Fruit fly (Drosophila melanogaster): ENCODE data around the gene CG13599.

The CG13599 gene

dm6 chr3R:23947002-23947401 lies 15.6 kb downstream of the CG13599 start (continued):
- peak; percentile 45 for TF ChIP-seq CG1233 (GFP tag; optimal IDR thresholded peaks at IDR 0.05)
- TF ChIP-seq CG17568 (GFP tag; optimal IDR thresholded peaks at IDR 0.05) = peak; percentile 47
- no peak for TF ChIP-seq CG10979 (tag; optimal IDR thresholded peaks at IDR 0.05)
- TF ChIP-seq ewg (GFP tag; optimal IDR thresholded peaks at IDR 0.05) = peak; percentile 1
- peak; percentile 60 for TF ChIP-seq CG15601 (tag; optimal IDR thresholded peaks at IDR 0.05)
- TF ChIP-seq CoRest (tag; optimal IDR thresholded peaks at IDR 0.05) = peak; percentile 2
- peak; percentile 18 for TF ChIP-seq CG17359 (tag; optimal IDR thresholded peaks at IDR 0.05)
- TF ChIP-seq run (tag; optimal IDR thresholded peaks at IDR 0.05) = peak; percentile 7
- peak; percentile 56 for TF ChIP-seq fd64A (GFP tag; optimal IDR thresholded peaks at IDR 0.05)
- TF ChIP-seq CG2202 (tag; optimal IDR thresholded peaks at IDR 0.05) = peak; percentile 8
- peak; percentile 10 for TF ChIP-seq Vsx1 (GFP tag; optimal IDR thresholded peaks at IDR 0.05)
- peak; percentile 19 for TF ChIP-seq CG17385 (GFP tag; optimal IDR thresholded peaks at IDR 0.05)
- peak; percentile 65 for TF ChIP-seq mirr (GFP tag; optimal IDR thresholded peaks at IDR 0.05)
- peak; percentile 29 for TF ChIP-seq CG12219 (GFP tag; optimal IDR thresholded peaks at IDR 0.05)
- 0 out of 3 replicates have a peak, but pooled peaks have one; percentile 25 for TF ChIP-seq otp (GFP tag; IDR thresholded peaks at IDR 0.05)
- no peak for TF ChIP-seq crp (GFP tag; optimal IDR thresholded peaks at IDR 0.05)
- TF ChIP-seq Asciz (GFP tag; optimal IDR thresholded peaks at IDR 0.05) = peak; percentile 68
- no peak for TF ChIP-seq CG10147 (GFP tag; optimal IDR thresholded peaks at IDR 0.05)
- peak; percentile 74 for TF ChIP-seq Med (GFP tag)
- TF ChIP-seq CG13296 (GFP tag; optimal IDR thresholded peaks at IDR 0.05) = peak; percentile 29
- TF ChIP-seq CG10543 (GFP tag; optimal IDR thresholded peaks at IDR 0.05) = peak; percentile 8
- no peak for TF ChIP-seq esg (GFP tag; conservative IDR thresholded peaks at IDR 0.05)
- TF ChIP-seq CG3847 (GFP tag; IDR thresholded peaks at IDR 0.05) = no peak
- no peak for TF ChIP-seq CG11398 (GFP tag; optimal IDR thresholded peaks at IDR 0.05)
- peak; percentile 36 for TF ChIP-seq CG12769 (tag; optimal IDR thresholded peaks at IDR 0.05)
- TF ChIP-seq CG33557 (GFP tag; optimal IDR thresholded peaks at IDR 0.05) = peak; percentile 32
- TF ChIP-seq Jarid2 (GFP tag; optimal IDR thresholded peaks at IDR 0.05) = no peak
- no peak for TF ChIP-seq stwl (tag; optimal IDR thresholded peaks at IDR 0.05)
- TF ChIP-seq exex (tag; optimal IDR thresholded peaks at IDR 0.05) = peak; percentile 8
- no peak for TF ChIP-seq D (optimal IDR thresholded peaks at IDR 0.05)
- peak; percentile 27 for TF ChIP-seq D (GFP tag; optimal IDR thresholded peaks at IDR 0.05)
- TF ChIP-seq CG14860 (GFP tag; IDR thresholded peaks at IDR 0.05; ENCODE audit: partially characterized antibody) = no peak
- peak; percentile 70 for TF ChIP-seq CG17912 (GFP tag; optimal IDR thresholded peaks at IDR 0.05)
- TF ChIP-seq CG6813 (GFP tag; optimal IDR thresholded peaks at IDR 0.05) = peak; percentile 55
- TF ChIP-seq CG12236 (GFP tag; optimal IDR thresholded peaks at IDR 0.05) = no peak
- TF ChIP-seq CG7987 (GFP tag; optimal IDR thresholded peaks at IDR 0.05) = peak; percentile 37
- peak; percentile 24 for TF ChIP-seq MTF-1 (GFP tag; optimal IDR thresholded peaks at IDR 0.05; ENCODE audit: borderline replicate concordance)
- peak; percentile 54 for TF ChIP-seq CrebB (tag; optimal IDR thresholded peaks at IDR 0.05)
- no peak for TF ChIP-seq CG16863 (GFP tag; optimal IDR thresholded peaks at IDR 0.05)
- peak; percentile 79 for TF ChIP-seq wek (GFP tag; optimal IDR thresholded peaks at IDR 0.05)
- TF ChIP-seq CG18619 (GFP tag; optimal IDR thresholded peaks at IDR 0.05) = peak; percentile 3
- peak; percentile 55 for TF ChIP-seq CG10431 (GFP tag; optimal IDR thresholded peaks at IDR 0.05)
- TF ChIP-seq CG10959 (GFP tag; IDR thresholded peaks at IDR 0.05) = no peak
- no peak for TF ChIP-seq CG9727 (GFP tag; optimal IDR thresholded peaks at IDR 0.05)
- TF ChIP-seq Dip2 (GFP tag; IDR thresholded peaks at IDR 0.05) = no peak
- TF ChIP-seq bsh (GFP tag; optimal IDR thresholded peaks at IDR 0.05) = peak in 1 of 2 experiments; percentile 22
